Fruit fly (Drosophila melanogaster): ENCODE data around the gene PolE1.

The PolE1 gene

dm6 chr3R:23396548-23397294, 48.8 kb downstream of the PolE1 start (continued):
- TF ChIP-seq CG11294 (GFP tag; IDR thresholded peaks at IDR 0.05) (no peak), CG6808 (GFP tag; optimal IDR thresholded peaks at IDR 0.05) (no peak), Sox14 (GFP tag; optimal IDR thresholded peaks at IDR 0.05) (no peak), spab (GFP tag; optimal IDR thresholded peaks at IDR 0.05) (no peak), dac (GFP tag; optimal IDR thresholded peaks at IDR 0.05) (no peak), esn (GFP tag; optimal IDR thresholded peaks at IDR 0.05) (no peak), Lpt (GFP tag; optimal IDR thresholded peaks at IDR 0.05) (peak; percentile 19), CG11762 (GFP tag; optimal IDR thresholded peaks at IDR 0.05; ENCODE audit: insufficient read depth) (no peak), CG6163 (GFP tag; IDR thresholded peaks at IDR 0.05) (0 out of 3 replicates have a peak, but pooled peaks have one; percentile 42), CG16779 (tag; optimal IDR thresholded peaks at IDR 0.05) (no peak), CG6854 (GFP tag; optimal IDR thresholded peaks at IDR 0.05) (no peak), Sox15 (GFP tag; optimal IDR thresholded peaks at IDR 0.05) (no peak), CG11902 (GFP tag; optimal IDR thresholded peaks at IDR 0.05) (no peak), Gug (GFP tag; IDR thresholded peaks at IDR 0.05) (no peak)

dm6 chr3R:23398979-23399378, 51.1 kb downstream of the PolE1 start:
- TF ChIP-seq OdsH (GFP tag; optimal IDR thresholded peaks at IDR 0.05) (peak; percentile 24), CG6163 (GFP tag; IDR thresholded peaks at IDR 0.05) (peak; percentile 64; the same call in 2 of the 3 replicates), Hr4 (GFP tag; optimal IDR thresholded peaks at IDR 0.05) (peak; percentile 70), Gug (GFP tag; IDR thresholded peaks at IDR 0.05) (peak; percentile 14; the same call in 1 of the 2 replicates), net (GFP tag; optimal IDR thresholded peaks at IDR 0.05) (peak; percentile 3), esn (GFP tag; optimal IDR thresholded peaks at IDR 0.05) (no peak), Eip78C (GFP tag) (peak; percentile 67), acj6 (GFP tag; optimal IDR thresholded peaks at IDR 0.05) (peak; percentile 9), dsx (GFP tag; optimal IDR thresholded peaks at IDR 0.05; ENCODE audit: poor library complexity, severe bottlenecking) (no peak), CG32006 (GFP tag; optimal IDR thresholded peaks at IDR 0.05) (peak; percentile 59), eg (GFP tag; IDR thresholded peaks at IDR 0.05) (peak; percentile 83), CG4318 (GFP tag; optimal IDR thresholded peaks at IDR 0.05) (peak; percentile 11), CG8119 (GFP tag; IDR thresholded peaks at IDR 0.05) (peak; percentile 73), Lpt (GFP tag; optimal IDR thresholded peaks at IDR 0.05) (peak; percentile 6), Hr39 (GFP tag; optimal IDR thresholded peaks at IDR 0.05) (peak; percentile 2), CG15336 (GFP tag; IDR thresholded peaks at IDR 0.05) (peak; percentile 68), CG6276 (GFP tag; optimal IDR thresholded peaks at IDR 0.05) (peak; percentile 30), CG9139 (GFP tag; optimal IDR thresholded peaks at IDR 0.05) (no peak), vri (GFP tag; optimal IDR thresholded peaks at IDR 0.05) (no peak), pdm3 (GFP tag; optimal IDR thresholded peaks at IDR 0.05) (peak; percentile 15), achi (GFP tag; optimal IDR thresholded peaks at IDR 0.05) (no peak), fd85E (GFP tag; optimal IDR thresholded peaks at IDR 0.05) (no peak), CG11294 (GFP tag; IDR thresholded peaks at IDR 0.05) (peak; percentile 51; the same call in 1 of the 2 replicates)

dm6 chr3R:23399679-23400078, 51.8 kb downstream of the PolE1 start:
- TF ChIP-seq CG4318 (GFP tag; optimal IDR thresholded peaks at IDR 0.05) = no peak
- TF ChIP-seq CG9139 (GFP tag; optimal IDR thresholded peaks at IDR 0.05) = no peak
- peak; percentile 47 for TF ChIP-seq Eip78C (GFP tag)
- TF ChIP-seq Sox15 (GFP tag; optimal IDR thresholded peaks at IDR 0.05) = no peak
- no peak for TF ChIP-seq CG8319 (GFP tag; optimal IDR thresholded peaks at IDR 0.05)
- TF ChIP-seq Ets21C (GFP tag; optimal IDR thresholded peaks at IDR 0.05) = no peak
- peak; percentile 6 for TF ChIP-seq OdsH (GFP tag; optimal IDR thresholded peaks at IDR 0.05)
- TF ChIP-seq CG10631 (GFP tag; optimal IDR thresholded peaks at IDR 0.05) = no peak
- TF ChIP-seq svp (GFP tag) = no peak
- TF ChIP-seq CG15336 (GFP tag; IDR thresholded peaks at IDR 0.05) = peak; percentile 73
- TF ChIP-seq Sox14 (GFP tag; optimal IDR thresholded peaks at IDR 0.05) = no peak
- no peak for TF ChIP-seq lz (GFP tag; optimal IDR thresholded peaks at IDR 0.05)
- no peak for TF ChIP-seq ss (GFP tag; optimal IDR thresholded peaks at IDR 0.05)
- no peak for TF ChIP-seq dac (GFP tag; optimal IDR thresholded peaks at IDR 0.05)
- TF ChIP-seq CG11294 (GFP tag; IDR thresholded peaks at IDR 0.05) = no peak
- peak; percentile 48 for TF ChIP-seq CG32006 (GFP tag; optimal IDR thresholded peaks at IDR 0.05)
- no peak for TF ChIP-seq fd85E (GFP tag; optimal IDR thresholded peaks at IDR 0.05)
- TF ChIP-seq Hr4 (GFP tag; optimal IDR thresholded peaks at IDR 0.05) = peak; percentile 35
- no peak for TF ChIP-seq CG1621 (tag; optimal IDR thresholded peaks at IDR 0.05)
- no peak for TF ChIP-seq CG16779 (tag; optimal IDR thresholded peaks at IDR 0.05)
- TF ChIP-seq CG6792 (GFP tag; optimal IDR thresholded peaks at IDR 0.05) = no peak
- no peak for TF ChIP-seq net (GFP tag; optimal IDR thresholded peaks at IDR 0.05)
- no peak for TF ChIP-seq salr (GFP tag; optimal IDR thresholded peaks at IDR 0.05)
- TF ChIP-seq eg (GFP tag; IDR thresholded peaks at IDR 0.05) = peak; percentile 76
- TF ChIP-seq Eip93F (GFP tag; optimal IDR thresholded peaks at IDR 0.05) = no peak
- no peak for TF ChIP-seq spab (GFP tag; optimal IDR thresholded peaks at IDR 0.05)
- TF ChIP-seq cyc (GFP tag; optimal IDR thresholded peaks at IDR 0.05) = no peak
- TF ChIP-seq Gug (GFP tag; IDR thresholded peaks at IDR 0.05) = no peak
- TF ChIP-seq CG8119 (GFP tag; IDR thresholded peaks at IDR 0.05) = peak; percentile 64; the same call in 2 of the 3 replicates
- no peak for TF ChIP-seq CG6808 (GFP tag; optimal IDR thresholded peaks at IDR 0.05)
- no peak for TF ChIP-seq CG11762 (GFP tag; optimal IDR thresholded peaks at IDR 0.05; ENCODE audit: insufficient read depth)

Data from whole organism, prepupa.